Worm (Caenorhabditis elegans) whole organism, L2 larva: Measurements from ENCODE around the gene nas-17.

ENCODE experiments used
- C34F6.9 ChIP-seq: fragments of 150-350 bp; optimal IDR thresholded peaks from 2 replicates; lab custom pipeline; 2014; ENCODE audit warnings: missing biosample characterization, missing genetic modification characterization
- F13H6.1 ChIP-seq: sonication (generic microtip); optimal IDR thresholded peaks from 2 replicates; lab custom pipeline; 2016; ENCODE audit warnings: missing genetic modification characterization, missing compliant biosample characterization
- R02D3.7 ChIP-seq: fragments of 150-350 bp; optimal IDR thresholded peaks from 2 replicates; lab custom pipeline; 2014; ENCODE audit warnings: missing biosample characterization, missing genetic modification characterization
- Y55F3AM.14 ChIP-seq: fragments of 200-800 bp; sonication (Bioruptor generic); optimal IDR thresholded peaks from 2 replicates; lab custom pipeline; 2018; ENCODE audit warnings: mild to moderate bottlenecking, missing genetic modification characterization, missing compliant biosample characterization
- aly-2 ChIP-seq: fragments of 150-350 bp; optimal IDR thresholded peaks from 2 replicates; lab custom pipeline; 2014; ENCODE audit warnings: missing biosample characterization, missing genetic modification characterization
- ama-1 ChIP-seq: fragments of 150-350 bp; optimal IDR thresholded peaks from 2 replicates; lab custom pipeline; 2018; ENCODE audit warnings: inconsistent platforms
- ceh-16 ChIP-seq: fragments of 150-350 bp; optimal IDR thresholded peaks from 2 replicates; lab custom pipeline; 2014; ENCODE audit warnings: missing biosample characterization, missing genetic modification characterization
- ceh-82 ChIP-seq: fragments of 150-350 bp; optimal IDR thresholded peaks from 2 replicates; lab custom pipeline; 2014; ENCODE audit warnings: missing biosample characterization, missing genetic modification characterization
- crh-2 ChIP-seq: sonication (generic microtip); optimal IDR thresholded peaks from 2 replicates; lab custom pipeline; 2017; ENCODE audit warnings: missing biosample characterization, missing genetic modification characterization
- dmd-4 ChIP-seq: sonication (generic microtip); optimal IDR thresholded peaks from 2 replicates; lab custom pipeline; 2017; ENCODE audit warnings: missing biosample characterization, missing genetic modification characterization
- egl-27 ChIP-seq: sonication (generic microtip); optimal IDR thresholded peaks from 3 replicates; lab custom pipeline; 2017; ENCODE audit warnings: missing biosample characterization, missing genetic modification reagents, missing genetic modification characterization
- elt-3 ChIP-seq: sonication (generic microtip); optimal IDR thresholded peaks from 2 replicates; lab custom pipeline; 2017; ENCODE audit warnings: missing biosample characterization, missing genetic modification characterization
- fos-1 ChIP-seq: fragments of 150-350 bp; optimal IDR thresholded peaks from 2 replicates; lab custom pipeline; 2014; ENCODE audit warnings: missing biosample characterization, missing genetic modification characterization
- lin-13 ChIP-seq: fragments of 150-350 bp; optimal IDR thresholded peaks from 2 replicates; lab custom pipeline; 2014; ENCODE audit warnings: missing biosample characterization, missing genetic modification reagents, missing genetic modification characterization
- lin-39 ChIP-seq: fragments of 150-350 bp; optimal IDR thresholded peaks from 2 replicates; lab custom pipeline; 2014; ENCODE audit warnings: missing biosample characterization, missing genetic modification reagents, missing genetic modification characterization
- lsy-2 ChIP-seq, 2 experiments: fragments of 150-350 bp in 1 of 2; sonication (generic microtip) in 1 of 2; optimal IDR thresholded peaks; 2 replicates each; lab custom pipeline; 2014 to 2017; ENCODE audit warnings: missing biosample characterization in 2 of 2, missing genetic modification characterization in 2 of 2
- mbf-1 ChIP-seq: sonication (generic microtip); optimal IDR thresholded peaks from 2 replicates; lab custom pipeline; 2017; ENCODE audit warnings: missing biosample characterization, missing genetic modification characterization
- mdl-1 ChIP-seq, 2 experiments: fragments of 150-350 bp in 1 of 2; sonication (generic microtip) in 1 of 2; optimal IDR thresholded peaks; 2 replicates each; lab custom pipeline; 2017; ENCODE audit warnings: missing biosample characterization in 2 of 2, missing genetic modification characterization in 2 of 2
- nhr-10 ChIP-seq: sonication (generic microtip); optimal IDR thresholded peaks from 2 replicates; lab custom pipeline; 2017; ENCODE audit warnings: missing biosample characterization, missing genetic modification characterization
- nhr-12 ChIP-seq: fragments of 150-350 bp; optimal IDR thresholded peaks from 2 replicates; lab custom pipeline; 2014; ENCODE audit warnings: missing biosample characterization, missing genetic modification characterization
- nhr-129 ChIP-seq: fragments of 150-350 bp; optimal IDR thresholded peaks from 2 replicates; lab custom pipeline; 2014; ENCODE audit warnings: missing biosample characterization, missing genetic modification characterization
- nhr-21 ChIP-seq: fragments of 150-350 bp; optimal IDR thresholded peaks from 2 replicates; lab custom pipeline; 2014; ENCODE audit warnings: missing biosample characterization, missing genetic modification characterization
- nhr-23 ChIP-seq: fragments of 150-350 bp; optimal IDR thresholded peaks from 2 replicates; lab custom pipeline; 2014; ENCODE audit warnings: missing biosample characterization, missing genetic modification reagents, missing genetic modification characterization
- nhr-25 ChIP-seq: fragments of 150-350 bp; sonication (generic microtip); optimal IDR thresholded peaks from 3 replicates; lab custom pipeline; 2014; ENCODE audit warnings: missing biosample characterization, missing genetic modification characterization
- nhr-6 ChIP-seq: fragments of 150-350 bp; optimal IDR thresholded peaks from 2 replicates; lab custom pipeline; 2014; ENCODE audit warnings: missing biosample characterization, missing genetic modification characterization
- nhr-77 ChIP-seq: fragments of 150-350 bp; optimal IDR thresholded peaks from 2 replicates; lab custom pipeline; 2014; ENCODE audit warnings: missing biosample characterization, missing genetic modification characterization
- sem-4 ChIP-seq: fragments of 150-350 bp; optimal IDR thresholded peaks from 2 replicates; lab custom pipeline; 2014; ENCODE audit warnings: missing biosample characterization, missing genetic modification reagents, missing genetic modification characterization
- skn-1 ChIP-seq: sonication (generic microtip); optimal IDR thresholded peaks from 2 replicates; lab custom pipeline; 2017; ENCODE audit warnings: missing biosample characterization, missing genetic modification characterization
- sma-3 ChIP-seq: sonication (generic microtip); optimal IDR thresholded peaks from 2 replicates; lab custom pipeline; 2016; ENCODE audit warnings: missing genetic modification reagents, missing genetic modification characterization, missing compliant biosample characterization
- sma-9 ChIP-seq, 2 experiments: fragments of 150-350 bp in 1 of 2; sonication (generic microtip) in 1 of 2; optimal IDR thresholded peaks; 2 replicates each; lab custom pipeline; 2014 to 2016; ENCODE audit warnings: missing genetic modification characterization in 2 of 2, mild to moderate bottlenecking in 1 of 2, missing biosample characterization in 1 of 2, missing compliant biosample characterization in 1 of 2, missing genetic modification reagents in 1 of 2, moderate library complexity in 1 of 2
- unc-39 ChIP-seq: fragments of 150-350 bp; optimal IDR thresholded peaks from 2 replicates; lab custom pipeline; 2014; ENCODE audit warnings: missing biosample characterization, missing genetic modification characterization
- unc-62 ChIP-seq: fragments of 150-350 bp; optimal IDR thresholded peaks from 2 replicates; lab custom pipeline; 2014; ENCODE audit warnings: missing biosample characterization, missing genetic modification reagents, missing genetic modification characterization
- zag-1 ChIP-seq: fragments of 150-350 bp; optimal IDR thresholded peaks from 2 replicates; lab custom pipeline; 2014; ENCODE audit warnings: missing biosample characterization, missing genetic modification characterization
- ztf-1 ChIP-seq: fragments of 200-800 bp; sonication (Bioruptor generic); conservative IDR thresholded peaks from 2 replicates; pipeline ENCODE4 v1.3.6; 2022; ENCODE audit warnings: missing genetic modification characterization, missing compliant biosample characterization
- ztf-11 ChIP-seq: sonication (generic microtip); optimal IDR thresholded peaks from 2 replicates; lab custom pipeline; 2017; ENCODE audit warnings: missing biosample characterization, missing genetic modification characterization

The nas-17 gene

ce11 chrV:11385060-11385459, 13.7 kb upstream of the nas-17 start, which contains the start of gene col-154:
Gene col-154, plus strand, starts transcription at chrV:11385360.
- TF ChIP-seq lsy-2 (tag; optimal IDR thresholded peaks at IDR 0.05; lab: Kevin White, UChicago) (no peak), R02D3.7 (tag; lab: Kevin White, UChicago) (no peak), unc-62 (GFP tag; lab: Kevin White, UChicago) (no peak), Y55F3AM.14 (GFP tag; lab: Kevin White, UChicago) (no peak), nhr-23 (tag; lab: Kevin White, UChicago) (no peak), ceh-82 (no peak), nhr-6 (tag; lab: Kevin White, UChicago) (no peak), nhr-21 (tag; lab: Kevin White, UChicago) (no peak), nhr-12 (tag; lab: Kevin White, UChicago) (no peak), elt-3 (tag; lab: Kevin White, UChicago) (no peak), crh-2 (no peak), sma-9 (GFP tag; optimal IDR thresholded peaks at IDR 0.05; lab: Kevin White, UChicago) (no peak), sma-9 (tag; optimal IDR thresholded peaks at IDR 0.05; lab: Kevin White, UChicago) (no peak)

ce11 chrV:11386428-11386827, 12.3 kb upstream of the nas-17 start, which contains the start of gene F55C10.4:
Gene F55C10.4, plus strand, starts transcription at chrV:11386728.
- TF ChIP-seq sem-4 (tag; lab: Kevin White, UChicago) (no peak), F13H6.1 (tag; lab: Kevin White, UChicago) (no peak), aly-2 (tag; lab: Kevin White, UChicago) (no peak), sma-9 (GFP tag; optimal IDR thresholded peaks at IDR 0.05; lab: Kevin White, UChicago) (no peak), sma-9 (tag; optimal IDR thresholded peaks at IDR 0.05; lab: Kevin White, UChicago) (no peak), skn-1 (tag; lab: Kevin White, UChicago) (no peak), lin-13 (GFP tag; lab: Kevin White, UChicago) (no peak)

- TF ChIP-seq nhr-25 (tag; lab: Kevin White, UChicago) (no peak), C34F6.9 (tag; lab: Kevin White, UChicago) (no peak), egl-27 (no peak), sma-3 (GFP tag; lab: Kevin White, UChicago) (no peak), lin-39 (tag; lab: Kevin White, UChicago) (no peak), ceh-16 (tag; lab: Kevin White, UChicago) (no peak), ztf-1 (GFP tag; lab: Robert Waterston, UW) (no peak), skn-1 (tag; lab: Kevin White, UChicago) (no peak), nhr-23 (tag; lab: Kevin White, UChicago) (no peak), sem-4 (tag; lab: Kevin White, UChicago) (no peak), dmd-4 (no peak), nhr-77 (tag; lab: Kevin White, UChicago) (no peak), lsy-2 (tag; optimal IDR thresholded peaks at IDR 0.05; lab: Kevin White, UChicago) (no peak), unc-62 (GFP tag; lab: Kevin White, UChicago) (no peak)
- TF ChIP-seq, all 48 proteins: peak for 0
These were observed 8.9 kb upstream of the nas-17 start, which contains the start of gene col-155 for ce11 chrV:11389776-11390175. Gene col-155, minus strand, starts transcription at chrV:11389876.

- no peak for TF ChIP-seq fos-1
- TF ChIP-seq sma-3 (GFP tag; lab: Kevin White, UChicago): no peak
- no peak for TF ChIP-seq zag-1 (tag; lab: Kevin White, UChicago)
- no peak for TF ChIP-seq unc-39
- TF ChIP-seq ztf-11 (tag; lab: Kevin White, UChicago): no peak
- no peak for TF ChIP-seq mdl-1 (tag; optimal IDR thresholded peaks at IDR 0.05; lab: Kevin White, UChicago)
- TF ChIP-seq sma-9 (GFP tag; optimal IDR thresholded peaks at IDR 0.05; lab: Kevin White, UChicago): no peak
- no peak for TF ChIP-seq sma-9 (tag; optimal IDR thresholded peaks at IDR 0.05; lab: Kevin White, UChicago)
- no peak for TF ChIP-seq C34F6.9 (tag; lab: Kevin White, UChicago)
- TF ChIP-seq nhr-23 (tag; lab: Kevin White, UChicago): no peak
- TF ChIP-seq nhr-12 (tag; lab: Kevin White, UChicago): no peak
- no peak for TF ChIP-seq Y55F3AM.14 (GFP tag; lab: Kevin White, UChicago)
- no peak for TF ChIP-seq nhr-129
- no peak for TF ChIP-seq lin-39 (tag; lab: Kevin White, UChicago)
- TF ChIP-seq nhr-10: no peak
- no peak for TF ChIP-seq unc-62 (GFP tag; lab: Kevin White, UChicago)
- TF ChIP-seq nhr-25 (tag; lab: Kevin White, UChicago): no peak
- TF ChIP-seq elt-3 (tag; lab: Kevin White, UChicago): no peak
- TF ChIP-seq lsy-2 (tag; optimal IDR thresholded peaks at IDR 0.05; lab: Kevin White, UChicago): no peak
- no peak for TF ChIP-seq ama-1 (lab: Kevin White, UChicago)
- no peak for TF ChIP-seq mbf-1
These were observed 8.3 kb upstream of the nas-17 start, which contains the start of the genes K03B8.11 and K03B8.14 for ce11 chrV:11390394-11390793. Gene K03B8.11, minus strand, starts transcription at chrV:11390494. Gene K03B8.14, plus strand, starts transcription at chrV:11390503.
